Worm (Caenorhabditis elegans) whole organism, L2 larva: Measurements from ENCODE around the gene Y46G5A.8.

Experiments used
- alr-1 ChIP-seq: fragments of 150-350 bp; optimal IDR thresholded peaks from 2 replicates; lab custom pipeline; 2014; ENCODE audit warnings: missing biosample characterization, missing genetic modification characterization
- aly-2 ChIP-seq: fragments of 150-350 bp; optimal IDR thresholded peaks from 2 replicates; lab custom pipeline; 2014; ENCODE audit warnings: missing biosample characterization, missing genetic modification characterization
- ama-1 ChIP-seq: fragments of 150-350 bp; optimal IDR thresholded peaks from 2 replicates; lab custom pipeline; 2018; ENCODE audit warnings: inconsistent platforms
- ceh-82 ChIP-seq: fragments of 150-350 bp; optimal IDR thresholded peaks from 2 replicates; lab custom pipeline; 2014; ENCODE audit warnings: missing biosample characterization, missing genetic modification characterization
- elt-1 ChIP-seq: fragments of 150-350 bp; optimal IDR thresholded peaks from 2 replicates; lab custom pipeline; 2014; ENCODE audit warnings: missing biosample characterization, missing genetic modification characterization
- lin-11 ChIP-seq: fragments of 150-350 bp; sonication (generic microtip); optimal IDR thresholded peaks from 2 replicates; lab custom pipeline; 2014; ENCODE audit warnings: missing biosample characterization, missing genetic modification characterization, inconsistent platforms, mixed read lengths
- nhr-10 ChIP-seq: sonication (generic microtip); optimal IDR thresholded peaks from 2 replicates; lab custom pipeline; 2017; ENCODE audit warnings: missing biosample characterization, missing genetic modification characterization
- nhr-23 ChIP-seq: fragments of 150-350 bp; optimal IDR thresholded peaks from 2 replicates; lab custom pipeline; 2014; ENCODE audit warnings: missing biosample characterization, missing genetic modification reagents, missing genetic modification characterization
- nhr-25 ChIP-seq: fragments of 150-350 bp; sonication (generic microtip); optimal IDR thresholded peaks from 3 replicates; lab custom pipeline; 2014; ENCODE audit warnings: missing biosample characterization, missing genetic modification characterization
- nhr-77 ChIP-seq: fragments of 150-350 bp; optimal IDR thresholded peaks from 2 replicates; lab custom pipeline; 2014; ENCODE audit warnings: missing biosample characterization, missing genetic modification characterization
- sem-4 ChIP-seq: fragments of 150-350 bp; optimal IDR thresholded peaks from 2 replicates; lab custom pipeline; 2014; ENCODE audit warnings: missing biosample characterization, missing genetic modification reagents, missing genetic modification characterization
- snpc-4 ChIP-seq: fragments of 150-350 bp; optimal IDR thresholded peaks from 2 replicates; lab custom pipeline; 2014; ENCODE audit warnings: missing biosample characterization, missing genetic modification characterization
- zag-1 ChIP-seq: fragments of 150-350 bp; optimal IDR thresholded peaks from 2 replicates; lab custom pipeline; 2014; ENCODE audit warnings: missing biosample characterization, missing genetic modification characterization
- ztf-11 ChIP-seq: sonication (generic microtip); optimal IDR thresholded peaks from 2 replicates; lab custom pipeline; 2017; ENCODE audit warnings: missing biosample characterization, missing genetic modification characterization

ce11 chrII:12790392-12790791 lies 34.3 kb downstream of the Y46G5A.8 start:
- TF ChIP-seq zag-1 (tag; lab: Kevin White, UChicago) (no peak), aly-2 (tag; lab: Kevin White, UChicago) (no peak), snpc-4 (tag; lab: Kevin White, UChicago) (no peak), nhr-10 (tag; lab: Kevin White, UChicago) (no peak), nhr-25 (tag; lab: Kevin White, UChicago) (no peak), elt-1 (tag; lab: Kevin White, UChicago) (no peak), sem-4 (tag; lab: Kevin White, UChicago) (no peak), ceh-82 (tag; lab: Kevin White, UChicago) (no peak), lin-11 (no peak), ztf-11 (tag; lab: Kevin White, UChicago) (no peak), nhr-77 (tag; lab: Kevin White, UChicago) (no peak), ama-1 (no peak), alr-1 (tag; lab: Kevin White, UChicago) (no peak), nhr-23 (no peak)
